Worm (Caenorhabditis elegans): ENCODE results near the gene mbk-1.

DNA sequence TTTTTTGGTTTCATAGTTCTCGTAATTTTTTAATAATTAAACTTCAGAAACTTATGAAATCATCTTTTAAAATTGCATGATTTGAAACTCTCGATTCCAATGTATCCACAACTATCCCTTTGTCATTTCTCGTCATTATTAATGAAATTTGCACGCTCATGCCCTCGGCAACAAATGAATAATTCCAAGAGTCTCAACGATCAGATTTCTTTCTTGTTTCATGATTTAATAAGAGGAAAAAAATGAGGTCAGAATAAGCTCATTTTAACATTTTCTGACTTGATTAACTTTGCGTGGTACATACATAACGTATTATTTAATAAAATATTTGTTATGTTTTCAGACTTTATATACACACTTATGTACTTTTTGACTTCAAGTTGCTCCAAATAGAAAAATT, 14.0 kb upstream of the mbk-1 start:
- TF ChIP-seq fkh-8 (tag; optimal IDR thresholded peaks at IDR 0.05) = peak; percentile 45
- TF ChIP-seq elt-3 (tag; optimal IDR thresholded peaks at IDR 0.05) = no peak
- TF ChIP-seq nhr-77 (tag; optimal IDR thresholded peaks at IDR 0.05) = no peak
- TF ChIP-seq dpl-1 (GFP tag; optimal IDR thresholded peaks at IDR 0.05) = no peak
- TF ChIP-seq nhr-71 (tag; optimal IDR thresholded peaks at IDR 0.05) = peak; percentile 43
- no peak for TF ChIP-seq tbx-2 (tag; optimal IDR thresholded peaks at IDR 0.05)
- no peak for TF ChIP-seq sptf-1 (tag; optimal IDR thresholded peaks at IDR 0.05)
- TF ChIP-seq aly-2 (tag; optimal IDR thresholded peaks at IDR 0.05) = no peak
- no peak for TF ChIP-seq ztf-11 (tag; optimal IDR thresholded peaks at IDR 0.05)
- no peak for TF ChIP-seq unc-62 (GFP tag; optimal IDR thresholded peaks at IDR 0.05)
